Worm (Caenorhabditis elegans) whole organism, midembryonic: ENCODE measurements around the gene slcr-46.1.

Experiments used
- flt-1 ChIP-seq: fragments of 200-800 bp; sonication (Bioruptor generic); IDR thresholded peaks from 2 replicates; pipeline ENCODE4 v1.3.6; 2022; ENCODE audit warnings: missing genetic modification characterization, missing compliant biosample characterization
- klf-2 ChIP-seq: fragments of 200-800 bp; sonication (Bioruptor generic); conservative IDR thresholded peaks from 2 replicates; pipeline ENCODE4 v1.3.6; 2022; ENCODE audit warnings: missing genetic modification reagents, missing genetic modification characterization, missing compliant biosample characterization

DNA sequence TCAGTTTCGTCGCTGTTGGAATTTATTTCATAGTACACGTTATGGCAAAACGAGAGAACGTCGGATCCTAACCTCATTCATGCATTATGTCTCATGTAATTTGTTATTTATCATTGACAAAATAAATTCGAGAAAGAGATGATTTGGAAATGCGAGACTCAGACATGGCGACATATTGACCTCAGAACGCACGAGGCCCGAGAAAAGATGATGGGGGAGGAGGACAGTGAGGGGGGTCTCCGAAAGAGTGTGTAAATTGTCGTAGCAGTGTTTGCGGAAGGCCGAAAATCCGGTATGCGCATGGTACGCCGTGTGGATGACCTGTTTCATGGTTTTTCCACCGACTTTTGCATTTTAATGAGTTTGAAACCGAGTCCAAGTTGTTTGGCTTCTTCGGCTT, 3.5 kb downstream of the slcr-46.1 start:
- TF ChIP-seq flt-1 (GFP tag; lab: Robert Waterston, UW) (peak; percentile 53; the same call in 1 of the 2 replicates), klf-2 (0 out of 2 replicates have a peak, but pooled peaks have one; percentile 5)
